Fruit fly (Drosophila melanogaster) whole organism, embryonic: ENCODE measurements around the gene CG42340.

ENCODE experiments used
- Asciz ChIP-seq: fragments of 200-800 bp; sonication (Bioruptor generic); optimal IDR thresholded peaks from 2 replicates; lab custom pipeline; 2017; ENCODE audit warnings: missing biosample characterization, mild to moderate bottlenecking, missing genetic modification characterization, missing genetic modification reagents
- Blimp-1 ChIP-seq: fragments of 200-800 bp; sonication (Bioruptor generic); optimal IDR thresholded peaks from 3 replicates; lab custom pipeline; 2018; ENCODE audit warnings: missing biosample characterization, missing genetic modification characterization, mild to moderate bottlenecking, moderate library complexity, missing genetic modification reagents
- CG10462 ChIP-seq: fragments of 200-800 bp; sonication (Bioruptor generic); optimal IDR thresholded peaks from 2 replicates; lab custom pipeline; 2016; ENCODE audit warnings: missing biosample characterization, missing genetic modification characterization
- CG10979 ChIP-seq: fragments of 200-800 bp; sonication (Bioruptor generic); optimal IDR thresholded peaks from 2 replicates; lab custom pipeline; 2018; ENCODE audit warnings: missing biosample characterization, mild to moderate bottlenecking, missing genetic modification characterization, moderate library complexity
- CG11093 ChIP-seq: fragments of 200-800 bp; sonication (Bioruptor generic); IDR thresholded peaks from 3 replicates; pipeline ENCODE4 v1.3.6; 2022; ENCODE audit warnings: missing biosample characterization, missing genetic modification characterization
- CG11398 ChIP-seq: fragments of 200-800 bp; sonication (Bioruptor generic); optimal IDR thresholded peaks from 2 replicates; lab custom pipeline; 2016; ENCODE audit warnings: missing biosample characterization, missing genetic modification characterization
- CG13296 ChIP-seq: fragments of 200-800 bp; sonication (Bioruptor generic); optimal IDR thresholded peaks from 3 replicates; lab custom pipeline; 2018; ENCODE audit warnings: missing biosample characterization, mild to moderate bottlenecking, missing genetic modification characterization
- CG13424 ChIP-seq: fragments of 200-800 bp; sonication (Bioruptor generic); optimal IDR thresholded peaks from 2 replicates; lab custom pipeline; 2019; ENCODE audit warnings: missing biosample characterization, mild to moderate bottlenecking, missing genetic modification characterization, moderate library complexity
- CG13624 ChIP-seq: fragments of 200-800 bp; sonication (Bioruptor generic); optimal IDR thresholded peaks from 2 replicates; lab custom pipeline; 2016; ENCODE audit warnings: missing biosample characterization, missing genetic modification characterization
- CG14441 ChIP-seq: fragments of 200-800 bp; sonication (Bioruptor generic); IDR thresholded peaks from 2 replicates; pipeline ENCODE4 v1.3.6; 2022; ENCODE audit warnings: missing biosample characterization, missing genetic modification characterization
- CG17361 ChIP-seq: fragments of 200-800 bp; sonication (Bioruptor generic); IDR thresholded peaks from 3 replicates; pipeline ENCODE4 v1.3.6; 2022; ENCODE audit warnings: missing biosample characterization, missing genetic modification characterization
- CG17568 ChIP-seq: fragments of 200-800 bp; sonication (Bioruptor generic); optimal IDR thresholded peaks from 2 replicates; lab custom pipeline; 2018; ENCODE audit warnings: missing biosample characterization, mild to moderate bottlenecking, missing genetic modification characterization, moderate library complexity
- CG18619 ChIP-seq: fragments of 200-800 bp; sonication (Bioruptor generic); optimal IDR thresholded peaks from 3 replicates; lab custom pipeline; 2017; ENCODE audit warnings: missing biosample characterization, mild to moderate bottlenecking, missing genetic modification characterization
- CG30403 ChIP-seq: fragments of 200-800 bp; sonication (Bioruptor generic); optimal IDR thresholded peaks from 3 replicates; lab custom pipeline; 2016; ENCODE audit warnings: missing biosample characterization, missing genetic modification characterization
- CG4707 ChIP-seq: fragments of 200-800 bp; sonication (Bioruptor generic); optimal IDR thresholded peaks from 2 replicates; lab custom pipeline; 2018; ENCODE audit warnings: missing biosample characterization, mild to moderate bottlenecking, missing genetic modification characterization, moderate library complexity
- CG6254 ChIP-seq: fragments of 200-800 bp; sonication (Bioruptor generic); optimal IDR thresholded peaks from 3 replicates; lab custom pipeline; 2017; ENCODE audit warnings: mild to moderate bottlenecking, missing biosample characterization, missing genetic modification reagents, missing genetic modification characterization
- CG6689 ChIP-seq: fragments of 200-800 bp; sonication (Bioruptor generic); IDR thresholded peaks from 2 replicates; pipeline ENCODE4 v1.3.6; 2022; ENCODE audit warnings: missing biosample characterization, missing genetic modification characterization
- CG7372 ChIP-seq: fragments of 200-800 bp; sonication (Bioruptor generic); IDR thresholded peaks from 2 replicates; pipeline ENCODE4 v1.3.6; 2022; ENCODE audit warnings: missing biosample characterization, missing genetic modification characterization
- CG7963 ChIP-seq: fragments of 200-800 bp; sonication (Bioruptor generic); IDR thresholded peaks from 3 replicates; pipeline ENCODE4 v1.3.6; 2022; ENCODE audit warnings: missing biosample characterization, missing genetic modification characterization; ENCODE audit not compliant: partially characterized antibody
- CG8290 ChIP-seq, 3 experiments: fragments of 200-800 bp; sonication (Bioruptor generic); optimal IDR thresholded peaks; 2 replicates each; lab custom pipeline; 2016 to 2019; ENCODE audit warnings: missing biosample characterization in 3 of 3, missing genetic modification characterization in 3 of 3, mild to moderate bottlenecking in 2 of 3, moderate library complexity in 1 of 3
- CG8359 ChIP-seq: fragments of 200-800 bp; sonication (Bioruptor generic); optimal IDR thresholded peaks from 2 replicates; lab custom pipeline; 2017; ENCODE audit warnings: missing biosample characterization, mild to moderate bottlenecking, missing genetic modification characterization, borderline replicate concordance
- CHES-1-like ChIP-seq: fragments of 200-800 bp; sonication (Bioruptor generic); optimal IDR thresholded peaks from 2 replicates; lab custom pipeline; 2016; ENCODE audit warnings: missing biosample characterization, missing genetic modification characterization
- D ChIP-seq, 2 experiments: fragments of 200-800 bp in 1 of 2; fragments of >200 bp in 1 of 2; sonication (Bioruptor generic) in 1 of 2; optimal IDR thresholded peaks; 2 replicates in 1 of 2; 3 replicates in 1 of 2; lab custom pipeline; 2017; ENCODE audit warnings: mild to moderate bottlenecking in 1 of 2, missing biosample characterization in 1 of 2, missing genetic modification characterization in 1 of 2, missing genetic modification reagents in 1 of 2
- Dip3 ChIP-seq: fragments of 200-800 bp; sonication (Bioruptor generic); optimal IDR thresholded peaks from 3 replicates; lab custom pipeline; 2016; ENCODE audit warnings: missing biosample characterization, missing genetic modification characterization
- HLH4C ChIP-seq: fragments of 200-800 bp; sonication (Bioruptor generic); IDR thresholded peaks from 3 replicates; pipeline ENCODE4 v1.3.6; 2022; ENCODE audit warnings: missing biosample characterization, missing genetic modification characterization; ENCODE audit not compliant: partially characterized antibody
- Mrtf ChIP-seq: fragments of 200-800 bp; sonication (Bioruptor generic); IDR thresholded peaks from 3 replicates; pipeline ENCODE4 v1.3.6; 2022; ENCODE audit warnings: missing biosample characterization, missing genetic modification characterization
- NK7.1 ChIP-seq: fragments of 200-800 bp; sonication (Bioruptor generic); optimal IDR thresholded peaks from 3 replicates; lab custom pipeline; 2016; ENCODE audit warnings: missing biosample characterization, missing genetic modification characterization
- PHDP ChIP-seq: fragments of 200-800 bp; sonication (Bioruptor generic); optimal IDR thresholded peaks from 3 replicates; lab custom pipeline; 2018; ENCODE audit warnings: missing biosample characterization, mild to moderate bottlenecking, missing genetic modification characterization, moderate library complexity
- Xrp1 ChIP-seq: fragments of 200-800 bp; sonication (Bioruptor generic); IDR thresholded peaks from 2 replicates; pipeline ENCODE4 v1.3.6; 2022; ENCODE audit warnings: missing biosample characterization, missing genetic modification characterization
- bab2 ChIP-seq: fragments of 200-800 bp; sonication (Bioruptor generic); optimal IDR thresholded peaks from 2 replicates; lab custom pipeline; 2016; ENCODE audit warnings: missing biosample characterization, missing genetic modification characterization
- bbx ChIP-seq: fragments of 200-800 bp; sonication (Bioruptor generic); IDR thresholded peaks from 2 replicates; pipeline ENCODE4 v1.3.6; 2022; ENCODE audit warnings: missing biosample characterization, missing genetic modification characterization; ENCODE audit not compliant: partially characterized antibody
- crol ChIP-seq: fragments of 200-800 bp; sonication (Bioruptor generic); IDR thresholded peaks from 2 replicates; pipeline ENCODE4 v1.3.6; 2022; ENCODE audit warnings: missing biosample characterization, missing genetic modification characterization
- crp ChIP-seq, 2 experiments: fragments of 200-800 bp; sonication (Bioruptor generic); optimal IDR thresholded peaks; 2 replicates in 1 of 2; 3 replicates in 1 of 2; lab custom pipeline; 2017; ENCODE audit warnings: missing biosample characterization in 2 of 2, missing genetic modification characterization in 2 of 2, mild to moderate bottlenecking in 1 of 2, moderate library complexity in 1 of 2
- da ChIP-seq: fragments of 200-800 bp; sonication (Bioruptor generic); optimal IDR thresholded peaks from 2 replicates; lab custom pipeline; 2016; ENCODE audit warnings: missing biosample characterization, missing genetic modification characterization
- ems ChIP-seq: fragments of 200-800 bp; sonication (Bioruptor generic); optimal IDR thresholded peaks from 3 replicates; lab custom pipeline; 2016; ENCODE audit warnings: missing biosample characterization, missing genetic modification characterization
- fd64A ChIP-seq: fragments of 200-800 bp; sonication (Bioruptor generic); optimal IDR thresholded peaks from 3 replicates; lab custom pipeline; 2018; ENCODE audit warnings: missing biosample characterization, mild to moderate bottlenecking, missing genetic modification characterization
- fd96Cb ChIP-seq: fragments of 200-800 bp; sonication (Bioruptor generic); optimal IDR thresholded peaks from 2 replicates; lab custom pipeline; 2018; ENCODE audit warnings: missing biosample characterization, mild to moderate bottlenecking, missing genetic modification characterization, moderate library complexity
- gfzf ChIP-seq: fragments of 200-800 bp; sonication (Bioruptor generic); optimal IDR thresholded peaks from 2 replicates; lab custom pipeline; 2016; ENCODE audit warnings: missing biosample characterization, mild to moderate bottlenecking, missing genetic modification characterization, moderate library complexity
- gsb ChIP-seq: fragments of 200-800 bp; sonication (Bioruptor generic); IDR thresholded peaks from 2 replicates; pipeline ENCODE4 v1.3.6; 2022; ENCODE audit warnings: missing biosample characterization, missing genetic modification characterization
- inv ChIP-seq: fragments of 200-800 bp; sonication (Bioruptor generic); IDR thresholded peaks from 2 replicates; pipeline ENCODE4 v1.3.6; 2022; ENCODE audit warnings: missing biosample characterization, missing genetic modification characterization; ENCODE audit not compliant: partially characterized antibody
- lola ChIP-seq, 3 experiments: fragments of >200 bp in 2 of 3; fragments of 200-800 bp in 1 of 3; sonication (Bioruptor generic) in 1 of 3; optimal IDR thresholded peaks; 2 replicates each; lab custom pipeline; 2017 to 2019; ENCODE audit warnings: missing biosample characterization in 3 of 3, missing genetic modification characterization in 3 of 3, mild to moderate bottlenecking in 1 of 3, moderate library complexity in 1 of 3
- luna ChIP-seq: fragments of 200-800 bp; sonication (Bioruptor generic); optimal IDR thresholded peaks from 2 replicates; lab custom pipeline; 2016; ENCODE audit warnings: missing biosample characterization, missing genetic modification characterization
- mld ChIP-seq: fragments of 200-800 bp; sonication (Bioruptor generic); IDR thresholded peaks from 3 replicates; pipeline ENCODE4 v1.3.6; 2022; ENCODE audit warnings: missing biosample characterization, missing genetic modification characterization; ENCODE audit not compliant: partially characterized antibody
- peb ChIP-seq: fragments of 200-800 bp; sonication (Bioruptor generic); IDR thresholded peaks from 2 replicates; pipeline ENCODE4 v1.3.6; 2022; ENCODE audit warnings: missing biosample characterization, missing genetic modification characterization
- phol ChIP-seq: fragments of 200-800 bp; sonication (Bioruptor generic); optimal IDR thresholded peaks from 3 replicates; lab custom pipeline; 2018; ENCODE audit warnings: missing biosample characterization, mild to moderate bottlenecking, missing genetic modification characterization, moderate library complexity
- pum ChIP-seq: fragments of 200-800 bp; sonication (Bioruptor generic); optimal IDR thresholded peaks from 2 replicates; lab custom pipeline; 2016; ENCODE audit warnings: missing biosample characterization, missing genetic modification characterization
- shn ChIP-seq: fragments of 200-800 bp; sonication (Bioruptor generic); optimal IDR thresholded peaks from 3 replicates; lab custom pipeline; 2016; ENCODE audit warnings: missing biosample characterization, missing genetic modification characterization
- ttk ChIP-seq: fragments of 200-800 bp; sonication (Bioruptor generic); IDR thresholded peaks from 2 replicates; pipeline ENCODE4 v2.1.2; 2022; ENCODE audit warnings: missing biosample characterization, missing genetic modification characterization
- zen ChIP-seq: fragments of 200-800 bp; sonication (Bioruptor generic); optimal IDR thresholded peaks from 3 replicates; lab custom pipeline; 2018; ENCODE audit warnings: missing biosample characterization, mild to moderate bottlenecking, missing genetic modification characterization, moderate library complexity

Gene CG42340

DNA sequence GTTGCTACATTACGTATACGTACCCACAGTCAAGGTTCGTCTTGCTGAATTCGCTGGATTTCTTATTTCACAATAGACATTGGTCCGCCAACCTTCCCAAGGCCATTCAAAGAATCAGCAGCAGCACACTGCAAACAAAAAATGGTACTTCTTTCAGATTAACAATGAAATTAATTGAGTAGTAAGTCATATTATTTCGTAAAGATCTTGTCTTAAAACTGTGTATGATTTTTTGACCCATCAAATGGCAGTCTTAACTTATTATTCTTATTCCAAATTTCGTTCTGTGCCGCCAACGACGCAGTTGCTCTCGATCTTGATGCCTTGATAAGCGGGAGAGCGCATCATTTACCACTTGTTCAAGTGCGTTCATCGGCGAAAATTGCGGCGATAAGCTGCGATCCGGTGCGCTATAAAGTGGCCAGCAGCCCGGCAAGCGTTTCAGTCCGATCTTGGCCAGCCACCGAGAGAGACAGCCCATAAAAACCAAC is 4.4 kb upstream of the CG42340 start, which contains the start of gene Agxt (continued):
- TF ChIP-seq bbx = no peak
- no peak for TF ChIP-seq zen (tag; lab: Kevin White, UChicago)
- TF ChIP-seq fd64A = no peak
- TF ChIP-seq gfzf (GFP tag; lab: Kevin White, UChicago) = no peak
- TF ChIP-seq CG4707 = no peak
- TF ChIP-seq CG13424 (tag; lab: Kevin White, UChicago) = no peak
- TF ChIP-seq luna (GFP tag; lab: Kevin White, UChicago) = no peak
- 0 out of 2 replicates have a peak, but pooled peaks have one; percentile 19 for TF ChIP-seq CG6689
- peak; percentile 16 for TF ChIP-seq PHDP (tag; lab: Kevin White, UChicago)
- TF ChIP-seq CG17361 = no peak
- TF ChIP-seq phol (tag; lab: Kevin White, UChicago) = no peak
- TF ChIP-seq inv (GFP tag; lab: Robert Waterston, UW) = no peak
- TF ChIP-seq CG10462 (GFP tag; lab: Kevin White, UChicago) = no peak
- no peak for TF ChIP-seq CG7963 (GFP tag; lab: Robert Waterston, UW)
- TF ChIP-seq CG13624 (GFP tag; lab: Kevin White, UChicago) = peak; percentile 32
- TF ChIP-seq Mrtf (GFP tag; lab: Robert Waterston, UW) = no peak
- TF ChIP-seq crp (GFP tag; optimal IDR thresholded peaks at IDR 0.05; lab: Kevin White, UChicago) = no peak
- TF ChIP-seq CG14441 (GFP tag; lab: Robert Waterston, UW) = peak; percentile 33; the same call in 1 of the 2 replicates
- TF ChIP-seq Dip3 (GFP tag; lab: Kevin White, UChicago) = no peak
- no peak for TF ChIP-seq CHES-1-like (GFP tag; lab: Kevin White, UChicago)
- no peak for TF ChIP-seq CG13296 (GFP tag; lab: Kevin White, UChicago)
- peak; percentile 6 for TF ChIP-seq pum (GFP tag; lab: Kevin White, UChicago)
- TF ChIP-seq CG18619 = no peak
- TF ChIP-seq CG6254 (GFP tag; lab: Kevin White, UChicago) = no peak
- TF ChIP-seq Blimp-1 (GFP tag; lab: Kevin White, UChicago) = no peak
- no peak for TF ChIP-seq peb (GFP tag; lab: Robert Waterston, UW)
- TF ChIP-seq D (optimal IDR thresholded peaks at IDR 0.05; lab: Kevin White, UChicago) = no peak
- no peak for TF ChIP-seq D (GFP tag; optimal IDR thresholded peaks at IDR 0.05; lab: Kevin White, UChicago)
- TF ChIP-seq CG30403 (GFP tag; lab: Kevin White, UChicago) = no peak
- no peak for TF ChIP-seq shn
- TF ChIP-seq HLH4C (GFP tag; lab: Robert Waterston, UW) = no peak
- TF ChIP-seq gsb (GFP tag; lab: Robert Waterston, UW) = no peak
- no peak for TF ChIP-seq CG17568 (GFP tag; lab: Kevin White, UChicago)
- TF ChIP-seq mld (GFP tag; lab: Robert Waterston, UW) = no peak
- TF ChIP-seq bab2 (GFP tag; lab: Kevin White, UChicago) = no peak
- no peak for TF ChIP-seq NK7.1 (GFP tag; lab: Kevin White, UChicago)
- TF ChIP-seq Asciz (GFP tag; lab: Kevin White, UChicago) = no peak
- no peak for TF ChIP-seq CG11093
- no peak for TF ChIP-seq da (GFP tag; lab: Kevin White, UChicago)
- TF ChIP-seq CG8359 = no peak
- no peak for TF ChIP-seq CG11398
- peak; percentile 22 for TF ChIP-seq ems (GFP tag; lab: Kevin White, UChicago)
- peak; percentile 44; the same call in 1 of the 2 replicates for TF ChIP-seq Xrp1 (GFP tag; lab: Robert Waterston, UW)
- TF ChIP-seq fd96Cb (tag; lab: Kevin White, UChicago) = peak; percentile 12
- TF ChIP-seq ttk (GFP tag; lab: Robert Waterston, UW) = no peak
- no peak for TF ChIP-seq lola (GFP tag; optimal IDR thresholded peaks at IDR 0.05; lab: Kevin White, UChicago)
- no peak for TF ChIP-seq CG7372 (GFP tag; lab: Robert Waterston, UW)
- TF ChIP-seq crol (GFP tag; lab: Robert Waterston, UW) = no peak
- no peak for TF ChIP-seq CG8290 (GFP tag; optimal IDR thresholded peaks at IDR 0.05; lab: Kevin White, UChicago)
- TF ChIP-seq CG8290 (tag; optimal IDR thresholded peaks at IDR 0.05; lab: Kevin White, UChicago) = peak in 1 of 2 experiments; percentile 62
- no peak for TF ChIP-seq CG10979
